Worm (Caenorhabditis elegans) whole organism, early embryonic: Measurements from ENCODE around the gene C28H8.5.

Experiments used
- F13C5.2 ChIP-seq: sonication (generic microtip); optimal IDR thresholded peaks from 2 replicates; lab custom pipeline; 2017; ENCODE audit warnings: mild to moderate bottlenecking, missing genetic modification characterization, inconsistent platforms, missing compliant biosample characterization
- aly-1 ChIP-seq: sonication (generic microtip); optimal IDR thresholded peaks from 2 replicates; lab custom pipeline; 2016; ENCODE audit warnings: missing genetic modification characterization, missing compliant biosample characterization
- ama-1 ChIP-seq: fragments of 150-350 bp; optimal IDR thresholded peaks from 2 replicates; lab custom pipeline; 2014
- ceh-36 ChIP-seq: sonication (generic microtip); optimal IDR thresholded peaks from 2 replicates; lab custom pipeline; 2016; ENCODE audit warnings: missing genetic modification characterization, inconsistent platforms, missing compliant biosample characterization
- hmg-4 ChIP-seq: fragments of 200-800 bp; sonication (Bioruptor generic); optimal IDR thresholded peaks from 2 replicates; lab custom pipeline; 2018; ENCODE audit warnings: mild to moderate bottlenecking, missing genetic modification characterization, missing compliant biosample characterization
- hnd-1 ChIP-seq: sonication (generic microtip); optimal IDR thresholded peaks from 2 replicates; lab custom pipeline; 2016; ENCODE audit warnings: missing genetic modification characterization, missing compliant biosample characterization
- pes-1 ChIP-seq: fragments of 200-800 bp; sonication (Bioruptor generic); IDR thresholded peaks from 2 replicates; pipeline ENCODE4 v1.3.6; 2022; ENCODE audit warnings: missing genetic modification reagents, missing genetic modification characterization, missing compliant biosample characterization
- tbx-37 ChIP-seq: fragments of 200-800 bp; sonication (Bioruptor generic); conservative IDR thresholded peaks from 2 replicates; pipeline ENCODE4 v1.3.6; 2022; ENCODE audit warnings: missing genetic modification reagents, missing genetic modification characterization, missing compliant biosample characterization
- tra-4 ChIP-seq: sonication (generic microtip); optimal IDR thresholded peaks from 2 replicates; lab custom pipeline; 2017; ENCODE audit warnings: missing genetic modification characterization, missing compliant biosample characterization

DNA sequence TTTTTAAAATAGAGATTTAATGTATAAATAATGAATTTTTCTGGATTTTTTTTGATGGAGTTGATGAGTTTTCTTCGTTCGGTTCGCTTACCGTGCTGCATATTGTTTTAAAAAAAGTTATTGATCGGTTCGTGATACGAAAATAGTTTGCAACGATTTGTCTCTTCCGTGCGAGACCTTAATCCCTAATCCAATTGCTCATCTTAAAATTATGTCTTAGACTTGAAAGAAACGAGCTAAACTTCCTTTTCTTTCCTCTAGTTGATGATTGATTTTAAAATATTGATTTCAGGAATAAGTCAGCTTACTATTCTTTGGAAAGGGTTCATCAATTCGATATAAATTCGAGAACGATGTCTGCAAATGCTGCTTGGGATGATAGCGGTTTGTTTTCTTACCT, 24.3 kb downstream of the C28H8.5 start, which contains the start of gene C28H8.3:
- TF ChIP-seq ceh-36 (tag; lab: Kevin White, UChicago) = no peak
- no peak for TF ChIP-seq ama-1 (lab: Kevin White, UChicago)
- TF ChIP-seq F13C5.2 (tag; lab: Kevin White, UChicago) = no peak
- no peak for TF ChIP-seq aly-1 (tag; lab: Kevin White, UChicago)
- TF ChIP-seq tra-4 (tag; lab: Kevin White, UChicago) = no peak
- TF ChIP-seq hnd-1 (tag; lab: Kevin White, UChicago) = no peak
- no peak for TF ChIP-seq tbx-37 (GFP tag; lab: Robert Waterston, UW)
- no peak for TF ChIP-seq pes-1 (GFP tag; lab: Robert Waterston, UW)
- TF ChIP-seq hmg-4 (GFP tag; lab: Kevin White, UChicago) = no peak
